Fruit fly (Drosophila melanogaster) whole organism, pupa: ENCODE measurements around the gene qtc.

ENCODE experiments used
- CG10348 ChIP-seq: fragments of 200-800 bp; sonication (Bioruptor generic); IDR thresholded peaks from 2 replicates; pipeline ENCODE4 v1.3.6; 2022; ENCODE audit warnings: missing biosample characterization, missing genetic modification characterization
- CG12605 ChIP-seq: fragments of 200-800 bp; sonication (Bioruptor generic); IDR thresholded peaks from 2 replicates; pipeline ENCODE4 v1.3.6; 2022; ENCODE audit warnings: missing biosample characterization, missing genetic modification characterization
- CG13204 ChIP-seq: fragments of 200-800 bp; sonication (Bioruptor generic); optimal IDR thresholded peaks from 2 replicates; lab custom pipeline; 2018; ENCODE audit warnings: missing biosample characterization, mild to moderate bottlenecking, missing genetic modification characterization, moderate library complexity
- CG14655 ChIP-seq: fragments of 200-800 bp; sonication (Bioruptor generic); optimal IDR thresholded peaks from 3 replicates; lab custom pipeline; 2017; ENCODE audit warnings: mild to moderate bottlenecking, missing biosample characterization, missing genetic modification reagents, missing genetic modification characterization
- CG15710 ChIP-seq: fragments of 200-800 bp; sonication (Bioruptor generic); optimal IDR thresholded peaks from 2 replicates; lab custom pipeline; 2018; ENCODE audit warnings: missing biosample characterization, mild to moderate bottlenecking, missing genetic modification characterization, moderate library complexity
- CG17806 ChIP-seq: fragments of 200-800 bp; sonication (Bioruptor generic); optimal IDR thresholded peaks from 2 replicates; lab custom pipeline; 2018; ENCODE audit warnings: missing biosample characterization, mild to moderate bottlenecking, missing genetic modification characterization, moderate library complexity
- CG32121 ChIP-seq: fragments of 200-800 bp; sonication (Bioruptor generic); IDR thresholded peaks from 2 replicates; pipeline ENCODE4 v1.3.6; 2022; ENCODE audit warnings: missing biosample characterization, missing genetic modification characterization
- CG34367 ChIP-seq: fragments of 200-800 bp; sonication (Bioruptor generic); optimal IDR thresholded peaks from 2 replicates; lab custom pipeline; 2018; ENCODE audit warnings: missing biosample characterization, mild to moderate bottlenecking, missing genetic modification characterization
- CG4496 ChIP-seq: fragments of 200-800 bp; sonication (Bioruptor generic); IDR thresholded peaks from 3 replicates; pipeline ENCODE4 v1.3.6; 2022; ENCODE audit warnings: missing biosample characterization, missing genetic modification characterization
- CG8159 ChIP-seq: fragments of 200-800 bp; sonication (Bioruptor generic); optimal IDR thresholded peaks from 3 replicates; lab custom pipeline; 2018; ENCODE audit warnings: missing biosample characterization, mild to moderate bottlenecking, missing genetic modification characterization, moderate library complexity
- CG8301 ChIP-seq: fragments of 200-800 bp; sonication (Bioruptor generic); optimal IDR thresholded peaks from 2 replicates; lab custom pipeline; 2018; ENCODE audit warnings: missing biosample characterization, mild to moderate bottlenecking, missing genetic modification characterization
- CG9948 ChIP-seq: fragments of 200-800 bp; sonication (Bioruptor generic); optimal IDR thresholded peaks from 2 replicates; lab custom pipeline; 2018; ENCODE audit warnings: missing biosample characterization, mild to moderate bottlenecking, missing genetic modification characterization, moderate library complexity
- D1 ChIP-seq: fragments of 200-800 bp; sonication (Bioruptor generic); optimal IDR thresholded peaks from 2 replicates; lab custom pipeline; 2018; ENCODE audit warnings: missing biosample characterization, mild to moderate bottlenecking, missing genetic modification characterization, moderate library complexity
- EcR ChIP-seq: fragments of 200-800 bp; sonication (Bioruptor generic); optimal IDR thresholded peaks from 3 replicates; lab custom pipeline; 2019; ENCODE audit warnings: missing biosample characterization, missing genetic modification characterization, mild to moderate bottlenecking, moderate library complexity, missing genetic modification reagents
- Ets98B ChIP-seq: fragments of 200-800 bp; sonication (Bioruptor generic); IDR thresholded peaks from 2 replicates; pipeline ENCODE4 v1.3.6; 2022; ENCODE audit warnings: missing biosample characterization, missing genetic modification characterization
- Pif1A ChIP-seq: fragments of 200-800 bp; sonication (Bioruptor generic); optimal IDR thresholded peaks from 3 replicates; lab custom pipeline; 2016; ENCODE audit warnings: missing biosample characterization, missing genetic modification characterization
- Pif1B ChIP-seq: fragments of 200-800 bp; sonication (Bioruptor generic); optimal IDR thresholded peaks from 3 replicates; lab custom pipeline; 2016; ENCODE audit warnings: missing biosample characterization, missing genetic modification characterization
- Snoo ChIP-seq: fragments of 200-800 bp; sonication (Bioruptor generic); optimal IDR thresholded peaks from 3 replicates; lab custom pipeline; 2017; ENCODE audit warnings: missing biosample characterization, mild to moderate bottlenecking, missing genetic modification characterization, inconsistent platforms
- fd96Ca ChIP-seq: fragments of 200-800 bp; sonication (Bioruptor generic); IDR thresholded peaks from 3 replicates; pipeline ENCODE4 v1.3.6; 2022; ENCODE audit warnings: missing biosample characterization, missing genetic modification characterization
- gl ChIP-seq: fragments of 200-800 bp; sonication (Bioruptor generic); optimal IDR thresholded peaks from 2 replicates; lab custom pipeline; 2018; ENCODE audit warnings: missing biosample characterization, mild to moderate bottlenecking, missing genetic modification characterization
- rn ChIP-seq: fragments of 200-800 bp; sonication (Bioruptor generic); IDR thresholded peaks from 2 replicates; pipeline ENCODE4 v1.3.6; 2022; ENCODE audit warnings: missing biosample characterization, missing genetic modification characterization

The qtc gene

DNA sequence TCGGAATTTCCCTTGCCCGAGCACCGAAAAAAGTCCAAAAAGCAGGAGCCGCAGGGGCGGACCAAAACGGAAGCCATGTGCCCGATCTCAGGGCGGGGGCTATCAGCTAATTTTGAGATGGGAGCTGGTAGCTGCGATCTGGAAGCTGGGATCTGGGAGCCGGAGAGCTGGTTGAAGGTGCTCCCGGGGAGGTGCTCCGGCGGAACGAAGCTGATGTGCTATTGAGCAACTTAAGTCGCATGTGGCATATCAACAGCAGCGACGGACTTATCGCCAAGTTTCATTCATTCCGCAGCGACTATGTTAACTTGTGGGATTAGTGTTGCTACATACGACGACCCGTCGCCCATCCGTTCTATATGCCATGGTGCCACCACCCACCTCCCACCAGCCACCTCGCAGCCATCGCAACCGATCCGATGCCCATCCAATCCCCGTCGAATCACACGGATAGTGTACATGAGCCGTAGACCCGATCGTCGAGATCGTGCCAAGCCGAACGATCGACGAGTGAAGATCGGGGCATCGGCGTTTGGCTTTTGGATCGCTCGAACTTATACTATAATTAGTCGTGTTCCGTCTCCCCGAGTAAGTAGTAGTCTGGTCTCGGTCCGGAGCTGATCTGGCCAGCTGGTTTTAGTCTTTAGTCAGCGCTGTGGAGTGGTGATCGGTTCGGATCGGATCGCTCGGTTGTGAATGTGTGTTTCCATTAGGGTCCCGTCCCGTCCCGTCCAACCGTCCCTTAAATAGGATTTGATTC lies 31.4 kb upstream of the qtc start, which contains the start of gene Col4a1:
TSS of gene Col4a1 (plus strand) at position 561 of the 760 bp plus-strand sequence.
- TF ChIP-seq CG32121 (GFP tag; lab: Robert Waterston, UW) (no peak), CG17806 (tag; lab: Kevin White, UChicago) (no peak), CG34367 (tag; lab: Kevin White, UChicago) (no peak), fd96Ca (GFP tag; lab: Robert Waterston, UW) (no peak), CG10348 (GFP tag; lab: Robert Waterston, UW) (no peak), CG4496 (no peak), CG9948 (tag; lab: Kevin White, UChicago) (no peak), Ets98B (GFP tag; lab: Robert Waterston, UW) (no peak), CG12605 (GFP tag; lab: Robert Waterston, UW) (no peak), CG8301 (tag; lab: Kevin White, UChicago) (no peak), CG15710 (tag; lab: Kevin White, UChicago) (no peak)
- TF ChIP-seq, all 21 proteins: peak for 0

DNA sequence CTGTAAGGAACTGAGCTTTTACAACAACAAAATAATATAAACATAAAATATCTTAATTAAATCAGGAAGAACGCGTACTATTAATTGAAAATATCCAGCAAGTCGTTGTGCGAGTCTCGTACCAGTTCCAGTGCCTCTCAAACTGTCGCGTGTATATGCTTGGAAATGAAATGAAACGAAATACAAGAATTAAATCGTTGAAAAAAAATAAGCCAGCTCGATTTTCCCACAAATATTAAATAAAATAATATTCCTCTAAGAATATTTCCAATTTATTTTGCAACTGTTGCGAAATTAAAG lies 30.9 kb upstream of the qtc start:
- no peak for TF ChIP-seq CG17806 (tag; lab: Kevin White, UChicago)
- no peak for TF ChIP-seq CG14655 (GFP tag; lab: Kevin White, UChicago)
- TF ChIP-seq CG34367 (tag; lab: Kevin White, UChicago), result no peak
- TF ChIP-seq CG4496, result no peak
- TF ChIP-seq Pif1B, result no peak
- TF ChIP-seq rn, result no peak
- TF ChIP-seq D1 (tag; lab: Kevin White, UChicago), result no peak
- TF ChIP-seq Snoo, result no peak
- no peak for TF ChIP-seq Ets98B (GFP tag; lab: Robert Waterston, UW)

DNA sequence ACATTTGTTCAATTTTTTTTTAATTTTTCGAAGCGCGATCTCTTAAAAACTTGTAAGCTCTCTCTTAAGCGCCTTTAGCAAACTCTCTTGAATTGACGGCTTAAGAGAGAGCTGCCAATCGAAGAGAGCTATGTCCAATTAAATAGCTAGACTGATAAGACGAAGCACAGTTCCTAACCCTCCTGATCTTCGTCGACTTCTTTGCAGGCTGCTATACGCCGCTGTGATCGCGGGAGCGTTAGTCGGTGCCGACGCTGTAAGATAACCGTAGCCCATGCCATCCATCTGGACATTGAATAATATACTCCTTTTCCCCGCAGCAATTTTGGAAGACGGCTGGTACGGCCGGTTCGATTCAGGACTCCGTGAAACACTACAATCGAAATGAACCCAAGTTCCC lies 30.1 kb upstream of the qtc start:
- TF ChIP-seq CG14655 (GFP tag; lab: Kevin White, UChicago) (no peak), gl (tag; lab: Kevin White, UChicago) (no peak), rn (no peak), CG8159 (tag; lab: Kevin White, UChicago) (no peak), CG13204 (GFP tag; lab: Kevin White, UChicago) (no peak), CG9948 (tag; lab: Kevin White, UChicago) (no peak), Ets98B (GFP tag; lab: Robert Waterston, UW) (no peak), CG32121 (GFP tag; lab: Robert Waterston, UW) (no peak), CG15710 (tag; lab: Kevin White, UChicago) (no peak), CG17806 (tag; lab: Kevin White, UChicago) (no peak), EcR (GFP tag; lab: Kevin White, UChicago) (no peak), fd96Ca (GFP tag; lab: Robert Waterston, UW) (no peak), CG34367 (tag; lab: Kevin White, UChicago) (no peak), CG8301 (tag; lab: Kevin White, UChicago) (no peak), Pif1A (GFP tag; lab: Kevin White, UChicago) (no peak), CG4496 (no peak), Snoo (no peak)

DNA sequence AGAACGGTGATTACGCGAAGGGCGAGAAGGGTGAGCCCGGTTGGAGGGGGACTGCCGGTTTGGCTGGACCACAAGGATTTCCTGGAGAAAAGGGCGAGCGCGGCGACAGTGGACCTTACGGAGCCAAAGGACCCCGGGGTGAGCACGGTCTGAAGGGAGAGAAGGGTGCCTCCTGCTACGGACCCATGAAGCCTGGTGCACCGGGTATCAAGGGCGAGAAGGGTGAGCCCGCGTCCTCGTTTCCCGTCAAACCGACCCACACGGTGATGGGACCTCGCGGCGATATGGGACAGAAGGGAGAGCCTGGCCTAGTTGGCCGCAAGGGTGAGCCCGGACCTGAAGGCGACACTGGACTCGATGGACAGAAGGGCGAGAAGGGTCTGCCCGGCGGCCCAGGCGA lies 29.2 kb upstream of the qtc start:
- no peak for TF ChIP-seq CG14655 (GFP tag; lab: Kevin White, UChicago)
- no peak for TF ChIP-seq CG34367 (tag; lab: Kevin White, UChicago)
- no peak for TF ChIP-seq CG4496
- no peak for TF ChIP-seq CG8301 (tag; lab: Kevin White, UChicago)
- TF ChIP-seq CG15710 (tag; lab: Kevin White, UChicago), result no peak
- TF ChIP-seq CG8159 (tag; lab: Kevin White, UChicago), result no peak
- TF ChIP-seq CG17806 (tag; lab: Kevin White, UChicago), result no peak
- no peak for TF ChIP-seq D1 (tag; lab: Kevin White, UChicago)
- TF ChIP-seq Pif1A (GFP tag; lab: Kevin White, UChicago), result no peak
- TF ChIP-seq Ets98B (GFP tag; lab: Robert Waterston, UW), result no peak
- TF ChIP-seq CG9948 (tag; lab: Kevin White, UChicago), result no peak
- TF ChIP-seq CG13204 (GFP tag; lab: Kevin White, UChicago), result no peak
- no peak for TF ChIP-seq rn
- TF ChIP-seq EcR (GFP tag; lab: Kevin White, UChicago), result no peak

DNA sequence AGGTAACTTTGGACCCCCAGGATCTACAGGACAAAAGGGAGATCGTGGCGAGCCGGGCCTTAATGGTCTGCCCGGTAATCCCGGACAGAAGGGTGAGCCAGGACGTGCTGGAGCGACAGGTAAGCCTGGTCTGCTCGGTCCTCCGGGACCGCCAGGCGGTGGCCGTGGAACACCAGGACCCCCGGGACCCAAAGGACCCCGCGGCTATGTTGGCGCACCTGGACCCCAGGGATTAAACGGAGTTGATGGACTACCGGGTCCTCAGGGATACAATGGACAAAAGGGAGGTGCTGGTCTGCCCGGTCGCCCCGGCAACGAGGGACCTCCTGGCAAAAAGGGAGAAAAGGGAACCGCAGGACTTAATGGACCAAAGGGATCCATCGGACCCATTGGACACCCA lies 28.7 kb upstream of the qtc start:
- TF ChIP-seq CG15710 (tag; lab: Kevin White, UChicago), result no peak
- no peak for TF ChIP-seq Pif1B
- TF ChIP-seq EcR (GFP tag; lab: Kevin White, UChicago), result no peak
- TF ChIP-seq Snoo, result no peak
- TF ChIP-seq D1 (tag; lab: Kevin White, UChicago), result no peak
- TF ChIP-seq CG12605 (GFP tag; lab: Robert Waterston, UW), result no peak
- no peak for TF ChIP-seq Ets98B (GFP tag; lab: Robert Waterston, UW)
- no peak for TF ChIP-seq CG32121 (GFP tag; lab: Robert Waterston, UW)
- no peak for TF ChIP-seq CG13204 (GFP tag; lab: Kevin White, UChicago)
- TF ChIP-seq Pif1A (GFP tag; lab: Kevin White, UChicago), result no peak
- no peak for TF ChIP-seq CG8301 (tag; lab: Kevin White, UChicago)
- no peak for TF ChIP-seq fd96Ca (GFP tag; lab: Robert Waterston, UW)
- no peak for TF ChIP-seq CG8159 (tag; lab: Kevin White, UChicago)
- no peak for TF ChIP-seq CG10348 (GFP tag; lab: Robert Waterston, UW)
- no peak for TF ChIP-seq CG4496
- no peak for TF ChIP-seq gl (tag; lab: Kevin White, UChicago)
- no peak for TF ChIP-seq rn
- no peak for TF ChIP-seq CG34367 (tag; lab: Kevin White, UChicago)
- TF ChIP-seq CG14655 (GFP tag; lab: Kevin White, UChicago), result no peak
- TF ChIP-seq, all 21 proteins: peak for 0
